Worm (Caenorhabditis elegans) whole organism, mixed stage, embryonic: ENCODE data around the gene str-206.

Source experiments
- blmp-1 ChIP-seq: fragments of 150-350 bp; optimal IDR thresholded peaks from 2 replicates; lab custom pipeline; 2014; ENCODE audit warnings: missing biosample characterization, missing genetic modification characterization
- lin-32 ChIP-seq: fragments of 200-800 bp; sonication (Bioruptor generic); optimal IDR thresholded peaks from 2 replicates; lab custom pipeline; 2018; ENCODE audit warnings: mild to moderate bottlenecking, missing genetic modification characterization, missing compliant biosample characterization
- nhr-28 ChIP-seq: fragments of 150-350 bp; optimal IDR thresholded peaks from 2 replicates; lab custom pipeline; 2014; ENCODE audit warnings: missing biosample characterization, missing genetic modification characterization
- ztf-11 ChIP-seq: fragments of 150-350 bp; optimal IDR thresholded peaks from 2 replicates; lab custom pipeline; 2014; ENCODE audit warnings: missing biosample characterization, missing genetic modification characterization

ce11 chrV:6240735-6241134 is 22.8 kb downstream of the str-206 start:
- TF ChIP-seq nhr-28 (tag; lab: Kevin White, UChicago) (no peak), ztf-11 (tag; lab: Kevin White, UChicago) (no peak), blmp-1 (no peak), lin-32 (GFP tag; lab: Kevin White, UChicago) (no peak)
